Fruit fly (Drosophila melanogaster) whole organism, embryonic: ENCODE measurements around the gene pigs.

Source experiments
- B-H2 ChIP-seq: fragments of 200-800 bp; sonication (Bioruptor generic); optimal IDR thresholded peaks from 2 replicates; lab custom pipeline; 2018; ENCODE audit warnings: missing biosample characterization, mild to moderate bottlenecking, missing genetic modification characterization
- CG10543 ChIP-seq: fragments of 200-800 bp; sonication (Bioruptor generic); optimal IDR thresholded peaks from 3 replicates; lab custom pipeline; 2017; ENCODE audit warnings: missing biosample characterization, mild to moderate bottlenecking, missing genetic modification characterization, moderate library complexity
- CG11398 ChIP-seq: fragments of 200-800 bp; sonication (Bioruptor generic); optimal IDR thresholded peaks from 2 replicates; lab custom pipeline; 2016; ENCODE audit warnings: missing biosample characterization, missing genetic modification characterization
- CG11696 ChIP-seq: fragments of 200-800 bp; sonication (Bioruptor generic); IDR thresholded peaks from 2 replicates; pipeline ENCODE4 v1.3.6; 2022; ENCODE audit warnings: missing biosample characterization, missing genetic modification characterization
- CG12391 ChIP-seq: fragments of 200-800 bp; sonication (Bioruptor generic); optimal IDR thresholded peaks from 3 replicates; lab custom pipeline; 2018; ENCODE audit warnings: missing biosample characterization, mild to moderate bottlenecking, missing genetic modification characterization, moderate library complexity
- CG12744 ChIP-seq: fragments of 200-800 bp; sonication (Bioruptor generic); optimal IDR thresholded peaks from 2 replicates; lab custom pipeline; 2016; ENCODE audit warnings: missing biosample characterization, missing genetic modification characterization
- CG13624 ChIP-seq: fragments of 200-800 bp; sonication (Bioruptor generic); optimal IDR thresholded peaks from 2 replicates; lab custom pipeline; 2016; ENCODE audit warnings: missing biosample characterization, missing genetic modification characterization
- CG15479 ChIP-seq: fragments of 200-800 bp; sonication (Bioruptor generic); optimal IDR thresholded peaks from 3 replicates; lab custom pipeline; 2019; ENCODE audit warnings: missing biosample characterization, mild to moderate bottlenecking, missing genetic modification characterization, moderate library complexity
- CG15696 ChIP-seq: fragments of 200-800 bp; sonication (Bioruptor generic); optimal IDR thresholded peaks from 2 replicates; lab custom pipeline; 2019; ENCODE audit warnings: missing biosample characterization, mild to moderate bottlenecking, missing genetic modification characterization, moderate library complexity
- CG17568 ChIP-seq: fragments of 200-800 bp; sonication (Bioruptor generic); optimal IDR thresholded peaks from 2 replicates; lab custom pipeline; 2018; ENCODE audit warnings: missing biosample characterization, mild to moderate bottlenecking, missing genetic modification characterization, moderate library complexity
- CG2129 ChIP-seq: fragments of 200-800 bp; sonication (Bioruptor generic); IDR thresholded peaks from 2 replicates; pipeline ENCODE4 v1.3.6; 2022; ENCODE audit warnings: missing biosample characterization, missing genetic modification characterization; ENCODE audit not compliant: partially characterized antibody
- CG30431 ChIP-seq: fragments of 200-800 bp; sonication (Bioruptor generic); optimal IDR thresholded peaks from 2 replicates; lab custom pipeline; 2017; ENCODE audit warnings: missing biosample characterization, missing genetic modification characterization
- CG3065 ChIP-seq: fragments of 200-800 bp; sonication (Bioruptor generic); optimal IDR thresholded peaks from 2 replicates; lab custom pipeline; 2016; ENCODE audit warnings: missing biosample characterization, missing genetic modification characterization
- CG31441 ChIP-seq: fragments of 200-800 bp; sonication (Bioruptor generic); IDR thresholded peaks from 2 replicates; pipeline ENCODE4 v1.3.6; 2022; ENCODE audit warnings: missing biosample characterization, missing genetic modification characterization
- CG33213 ChIP-seq: fragments of 200-800 bp; sonication (Bioruptor generic); optimal IDR thresholded peaks from 3 replicates; lab custom pipeline; 2016; ENCODE audit warnings: missing biosample characterization, missing genetic modification characterization
- CG33557 ChIP-seq: fragments of 200-800 bp; sonication (Bioruptor generic); optimal IDR thresholded peaks from 2 replicates; lab custom pipeline; 2019; ENCODE audit warnings: missing biosample characterization, mild to moderate bottlenecking, missing genetic modification characterization, moderate library complexity
- CG34376 ChIP-seq: fragments of 200-800 bp; sonication (Bioruptor generic); optimal IDR thresholded peaks from 2 replicates; lab custom pipeline; 2018; ENCODE audit warnings: missing biosample characterization, mild to moderate bottlenecking, missing genetic modification characterization
- CG4424 ChIP-seq: fragments of 200-800 bp; sonication (Bioruptor generic); optimal IDR thresholded peaks from 3 replicates; lab custom pipeline; 2016; ENCODE audit warnings: missing biosample characterization, missing genetic modification characterization
- CG7357 ChIP-seq: fragments of 200-800 bp; sonication (Bioruptor generic); IDR thresholded peaks from 3 replicates; pipeline ENCODE4 v1.3.6; 2022; ENCODE audit warnings: missing biosample characterization, missing genetic modification characterization
- CG8359 ChIP-seq: fragments of 200-800 bp; sonication (Bioruptor generic); optimal IDR thresholded peaks from 2 replicates; lab custom pipeline; 2017; ENCODE audit warnings: missing biosample characterization, mild to moderate bottlenecking, missing genetic modification characterization, borderline replicate concordance
- CG9609 ChIP-seq: fragments of 200-800 bp; sonication (Bioruptor generic); optimal IDR thresholded peaks from 3 replicates; lab custom pipeline; 2016; ENCODE audit warnings: missing biosample characterization, missing genetic modification characterization
- CG9797 ChIP-seq: fragments of 200-800 bp; sonication (Bioruptor generic); optimal IDR thresholded peaks from 3 replicates; lab custom pipeline; 2018; ENCODE audit warnings: missing biosample characterization, mild to moderate bottlenecking, missing genetic modification characterization
- D19A ChIP-seq: fragments of 200-800 bp; optimal IDR thresholded peaks from 3 replicates; lab custom pipeline; 2019; ENCODE audit warnings: missing biosample characterization, mild to moderate bottlenecking, missing genetic modification characterization, moderate library complexity
- Dfd ChIP-seq, 2 experiments: fragments of >200 bp; optimal IDR thresholded peaks; 2 replicates each; lab custom pipeline; 2017; ENCODE audit warnings: missing biosample characterization in 2 of 2, missing genetic modification characterization in 2 of 2
- Drgx ChIP-seq: fragments of 200-800 bp; sonication (Bioruptor generic); IDR thresholded peaks from 2 replicates; pipeline ENCODE4 v1.3.6; 2022; ENCODE audit warnings: missing biosample characterization, missing genetic modification characterization
- Lhr ChIP-seq: fragments of 200-800 bp; sonication (Bioruptor generic); optimal IDR thresholded peaks from 3 replicates; lab custom pipeline; 2017; ENCODE audit warnings: mild to moderate bottlenecking, missing biosample characterization, missing genetic modification reagents, missing genetic modification characterization
- Mad ChIP-seq: fragments of 200-800 bp; sonication (Bioruptor generic); optimal IDR thresholded peaks from 2 replicates; lab custom pipeline; 2016; ENCODE audit warnings: missing biosample characterization, missing genetic modification characterization
- Meics ChIP-seq: fragments of 200-800 bp; sonication (Bioruptor generic); optimal IDR thresholded peaks from 2 replicates; lab custom pipeline; 2017; ENCODE audit warnings: missing biosample characterization, mild to moderate bottlenecking, missing genetic modification characterization
- Neu2 ChIP-seq: fragments of 200-800 bp; sonication (Bioruptor generic); optimal IDR thresholded peaks from 3 replicates; lab custom pipeline; 2016; ENCODE audit warnings: missing biosample characterization, missing genetic modification characterization, borderline replicate concordance
- Nf-YA ChIP-seq: fragments of 200-800 bp; sonication (Bioruptor generic); IDR thresholded peaks from 2 replicates; pipeline ENCODE4 v1.3.6; 2022; ENCODE audit warnings: missing biosample characterization, missing genetic modification characterization
- Oaz ChIP-seq: fragments of 200-800 bp; sonication (Bioruptor generic); IDR thresholded peaks from 2 replicates; pipeline ENCODE4 v1.3.6; 2022; ENCODE audit warnings: missing biosample characterization, missing genetic modification characterization
- Opbp ChIP-seq: fragments of 200-800 bp; sonication (Bioruptor generic); IDR thresholded peaks from 3 replicates; pipeline ENCODE4 v1.3.6; 2022; ENCODE audit warnings: missing biosample characterization, missing genetic modification characterization; ENCODE audit not compliant: partially characterized antibody
- Sox100B ChIP-seq: fragments of 200-800 bp; sonication (Bioruptor generic); optimal IDR thresholded peaks from 3 replicates; lab custom pipeline; 2018; ENCODE audit warnings: missing biosample characterization, mild to moderate bottlenecking, missing genetic modification characterization
- Xrp1 ChIP-seq: fragments of 200-800 bp; sonication (Bioruptor generic); IDR thresholded peaks from 2 replicates; pipeline ENCODE4 v1.3.6; 2022; ENCODE audit warnings: missing biosample characterization, missing genetic modification characterization
- YL-1 ChIP-seq: fragments of 200-800 bp; sonication (Bioruptor generic); optimal IDR thresholded peaks from 3 replicates; lab custom pipeline; 2017; ENCODE audit warnings: missing biosample characterization, mild to moderate bottlenecking, missing genetic modification characterization
- ash1 ChIP-seq: fragments of 200-800 bp; sonication (Bioruptor generic); optimal IDR thresholded peaks from 2 replicates; lab custom pipeline; 2018; ENCODE audit warnings: missing biosample characterization, mild to moderate bottlenecking, missing genetic modification characterization
- chif ChIP-seq, 2 experiments: fragments of 200-800 bp; sonication (Bioruptor generic); optimal IDR thresholded peaks; 3 replicates each; lab custom pipeline; 2016; ENCODE audit warnings: missing biosample characterization in 2 of 2, missing genetic modification characterization in 2 of 2
- chinmo ChIP-seq: fragments of 200-800 bp; sonication (Bioruptor generic); IDR thresholded peaks from 4 replicates; pipeline ENCODE4 v1.3.6; 2022; ENCODE audit warnings: missing biosample characterization, missing genetic modification characterization; ENCODE audit not compliant: partially characterized antibody
- dati ChIP-seq: fragments of 200-800 bp; sonication (Bioruptor generic); IDR thresholded peaks from 2 replicates; pipeline ENCODE4 v1.3.6; 2022; ENCODE audit warnings: missing biosample characterization, missing genetic modification characterization
- dysf ChIP-seq: fragments of 200-800 bp; sonication (Bioruptor generic); IDR thresholded peaks from 3 replicates; pipeline ENCODE4 v1.3.6; 2022; ENCODE audit warnings: missing biosample characterization, missing genetic modification characterization
- insv ChIP-seq, 2 experiments: fragments of 200-800 bp; sonication (Bioruptor generic); optimal IDR thresholded peaks; 3 replicates each; lab custom pipeline; 2016 to 2018; ENCODE audit warnings: missing biosample characterization in 2 of 2, missing genetic modification characterization in 2 of 2
- jumu ChIP-seq: fragments of 200-800 bp; sonication (Bioruptor generic); optimal IDR thresholded peaks from 3 replicates; lab custom pipeline; 2016; ENCODE audit warnings: missing biosample characterization, missing genetic modification characterization
- maf-S ChIP-seq: fragments of 200-800 bp; sonication (Bioruptor generic); optimal IDR thresholded peaks from 2 replicates; lab custom pipeline; 2016; ENCODE audit warnings: missing biosample characterization, missing genetic modification characterization
- otp ChIP-seq: fragments of 200-800 bp; sonication (Bioruptor generic); IDR thresholded peaks from 3 replicates; pipeline ENCODE4, ENCODE4 v1.3.6; 2022; ENCODE audit warnings: missing biosample characterization, missing genetic modification characterization
- pfk ChIP-seq: fragments of 200-800 bp; sonication (Bioruptor generic); optimal IDR thresholded peaks from 2 replicates; lab custom pipeline; 2018; ENCODE audit warnings: missing biosample characterization, mild to moderate bottlenecking, missing genetic modification characterization, moderate library complexity
- pzg ChIP-seq: fragments of 200-800 bp; sonication (Bioruptor generic); optimal IDR thresholded peaks from 3 replicates; lab custom pipeline; 2018; ENCODE audit warnings: missing biosample characterization, mild to moderate bottlenecking, missing genetic modification characterization, moderate library complexity
- shn ChIP-seq: fragments of 200-800 bp; sonication (Bioruptor generic); optimal IDR thresholded peaks from 3 replicates; lab custom pipeline; 2016; ENCODE audit warnings: missing biosample characterization, missing genetic modification characterization
- slbo ChIP-seq: fragments of 200-800 bp; sonication (Bioruptor generic); IDR thresholded peaks from 2 replicates; pipeline ENCODE4 v1.3.6; 2022; ENCODE audit warnings: missing biosample characterization, missing genetic modification characterization
- wor ChIP-seq: fragments of 200-800 bp; sonication (Bioruptor generic); IDR thresholded peaks from 2 replicates; pipeline ENCODE4 v1.3.6; 2022; ENCODE audit warnings: missing biosample characterization, missing genetic modification characterization
- z ChIP-seq: fragments of 200-800 bp; sonication (Bioruptor generic); IDR thresholded peaks from 3 replicates; pipeline ENCODE4 v1.3.6; 2022; ENCODE audit warnings: missing biosample characterization, missing genetic modification characterization

pigs gene

DNA sequence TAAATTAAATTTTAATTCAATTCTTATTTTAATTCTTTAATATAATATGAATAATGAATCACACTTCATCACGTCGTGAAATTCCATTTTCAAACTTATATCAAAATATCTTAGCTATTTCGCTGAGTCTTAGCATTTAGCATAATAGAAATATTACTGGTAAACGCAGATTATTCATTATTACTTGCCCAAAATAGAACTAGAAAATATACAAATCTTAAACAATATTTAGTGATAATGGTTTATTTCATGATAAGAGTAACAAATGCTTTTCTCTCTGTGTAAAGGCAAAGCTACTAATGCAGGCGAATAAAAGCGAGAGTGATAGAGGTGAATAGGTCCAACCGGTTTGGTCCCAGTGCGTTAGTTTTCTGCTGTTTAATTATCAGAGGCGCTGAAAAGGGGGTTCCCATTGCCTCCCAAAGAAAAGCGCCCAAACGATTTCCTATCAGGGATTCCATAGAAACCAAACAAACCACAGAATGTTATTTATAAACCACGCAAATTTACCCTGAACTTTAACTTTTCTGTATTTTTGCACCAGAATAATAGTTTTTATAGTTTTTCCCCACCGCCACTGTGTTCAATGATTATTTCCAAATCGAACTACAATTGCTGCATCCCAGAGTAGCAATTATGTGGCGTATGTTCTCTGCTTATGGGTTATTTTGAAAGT is 63.2 kb downstream of the pigs start (continued):
- TF ChIP-seq Drgx (GFP tag; lab: Robert Waterston, UW) (peak; percentile 78), wor (no peak), jumu (peak; percentile 29), CG9609 (GFP tag; lab: Kevin White, UChicago) (no peak), CG3065 (no peak), CG34376 (GFP tag; lab: Kevin White, UChicago) (no peak), CG30431 (GFP tag; lab: Kevin White, UChicago) (no peak), maf-S (GFP tag; lab: Kevin White, UChicago) (no peak), insv (GFP tag; optimal IDR thresholded peaks at IDR 0.05; lab: Kevin White, UChicago) (no peak), pfk (no peak), Neu2 (GFP tag; lab: Kevin White, UChicago) (no peak), shn (peak; percentile 24), Nf-YA (GFP tag; lab: Robert Waterston, UW) (no peak), z (no peak), CG33213 (GFP tag; lab: Kevin White, UChicago) (no peak), Oaz (GFP tag; lab: Robert Waterston, UW) (0 out of 2 replicates have a peak, but pooled peaks have one; percentile 32), CG17568 (no peak), chinmo (GFP tag; lab: Robert Waterston, UW) (no peak), CG15479 (no peak), Sox100B (peak; percentile 59), CG11696 (no peak), CG12391 (tag; lab: Kevin White, UChicago) (no peak), YL-1 (GFP tag; lab: Kevin White, UChicago) (no peak), CG7357 (GFP tag; lab: Robert Waterston, UW) (no peak), Dfd (GFP tag; optimal IDR thresholded peaks at IDR 0.05; lab: Kevin White, UChicago) (no peak), Mad (GFP tag; lab: Kevin White, UChicago) (peak; percentile 35), B-H2 (GFP tag; lab: Kevin White, UChicago) (no peak), Opbp (no peak), CG2129 (no peak), ash1 (no peak), pzg (GFP tag; lab: Kevin White, UChicago) (no peak), chif (GFP tag; optimal IDR thresholded peaks at IDR 0.05; lab: Kevin White, UChicago) (peak; percentile 19 to 21), D19A (tag; lab: Kevin White, UChicago) (no peak), CG4424 (no peak), Meics (GFP tag; lab: Kevin White, UChicago) (peak; percentile 55), CG11398 (peak; percentile 16), Lhr (GFP tag; lab: Kevin White, UChicago) (no peak), dysf (GFP tag; lab: Robert Waterston, UW) (peak; percentile 70), CG10543 (no peak), CG8359 (GFP tag; lab: Kevin White, UChicago) (no peak), otp (GFP tag; lab: Robert Waterston, UW) (peak; percentile 52; the same call in 1 of the 3 replicates), CG33557 (GFP tag; lab: Kevin White, UChicago) (no peak), CG13624 (GFP tag; lab: Kevin White, UChicago) (peak; percentile 17), CG15696 (tag; lab: Kevin White, UChicago) (no peak), Xrp1 (GFP tag; lab: Robert Waterston, UW) (peak; percentile 46; the same call in 1 of the 2 replicates), CG12744 (GFP tag; lab: Kevin White, UChicago) (no peak), slbo (GFP tag; lab: Robert Waterston, UW) (peak; percentile 65), dati (GFP tag; lab: Robert Waterston, UW) (no peak), CG9797 (GFP tag; lab: Kevin White, UChicago) (no peak), CG31441 (GFP tag; lab: Robert Waterston, UW) (peak; percentile 46)
